Fruit fly (Drosophila melanogaster) whole organism, pupa: ENCODE data around the gene Cyp28d1.

ENCODE experiments used
- CG10348 ChIP-seq: fragments of 200-800 bp; sonication (Bioruptor generic); IDR thresholded peaks from 2 replicates; pipeline ENCODE4 v1.3.6; 2022; ENCODE audit warnings: missing biosample characterization, missing genetic modification characterization
- CG12605 ChIP-seq: fragments of 200-800 bp; sonication (Bioruptor generic); IDR thresholded peaks from 2 replicates; pipeline ENCODE4 v1.3.6; 2022; ENCODE audit warnings: missing biosample characterization, missing genetic modification characterization
- CG13204 ChIP-seq: fragments of 200-800 bp; sonication (Bioruptor generic); optimal IDR thresholded peaks from 2 replicates; lab custom pipeline; 2018; ENCODE audit warnings: missing biosample characterization, mild to moderate bottlenecking, missing genetic modification characterization, moderate library complexity
- CG14655 ChIP-seq: fragments of 200-800 bp; sonication (Bioruptor generic); optimal IDR thresholded peaks from 3 replicates; lab custom pipeline; 2017; ENCODE audit warnings: mild to moderate bottlenecking, missing biosample characterization, missing genetic modification reagents, missing genetic modification characterization
- CG15710 ChIP-seq: fragments of 200-800 bp; sonication (Bioruptor generic); optimal IDR thresholded peaks from 2 replicates; lab custom pipeline; 2018; ENCODE audit warnings: missing biosample characterization, mild to moderate bottlenecking, missing genetic modification characterization, moderate library complexity
- CG17806 ChIP-seq: fragments of 200-800 bp; sonication (Bioruptor generic); optimal IDR thresholded peaks from 2 replicates; lab custom pipeline; 2018; ENCODE audit warnings: missing biosample characterization, mild to moderate bottlenecking, missing genetic modification characterization, moderate library complexity
- CG32121 ChIP-seq: fragments of 200-800 bp; sonication (Bioruptor generic); IDR thresholded peaks from 2 replicates; pipeline ENCODE4 v1.3.6; 2022; ENCODE audit warnings: missing biosample characterization, missing genetic modification characterization
- CG34367 ChIP-seq: fragments of 200-800 bp; sonication (Bioruptor generic); optimal IDR thresholded peaks from 2 replicates; lab custom pipeline; 2018; ENCODE audit warnings: missing biosample characterization, mild to moderate bottlenecking, missing genetic modification characterization
- CG4496 ChIP-seq: fragments of 200-800 bp; sonication (Bioruptor generic); IDR thresholded peaks from 3 replicates; pipeline ENCODE4 v1.3.6; 2022; ENCODE audit warnings: missing biosample characterization, missing genetic modification characterization
- CG8159 ChIP-seq: fragments of 200-800 bp; sonication (Bioruptor generic); optimal IDR thresholded peaks from 3 replicates; lab custom pipeline; 2018; ENCODE audit warnings: missing biosample characterization, mild to moderate bottlenecking, missing genetic modification characterization, moderate library complexity
- CG8301 ChIP-seq: fragments of 200-800 bp; sonication (Bioruptor generic); optimal IDR thresholded peaks from 2 replicates; lab custom pipeline; 2018; ENCODE audit warnings: missing biosample characterization, mild to moderate bottlenecking, missing genetic modification characterization
- CG9948 ChIP-seq: fragments of 200-800 bp; sonication (Bioruptor generic); optimal IDR thresholded peaks from 2 replicates; lab custom pipeline; 2018; ENCODE audit warnings: missing biosample characterization, mild to moderate bottlenecking, missing genetic modification characterization, moderate library complexity
- D1 ChIP-seq: fragments of 200-800 bp; sonication (Bioruptor generic); optimal IDR thresholded peaks from 2 replicates; lab custom pipeline; 2018; ENCODE audit warnings: missing biosample characterization, mild to moderate bottlenecking, missing genetic modification characterization, moderate library complexity
- EcR ChIP-seq: fragments of 200-800 bp; sonication (Bioruptor generic); optimal IDR thresholded peaks from 3 replicates; lab custom pipeline; 2019; ENCODE audit warnings: missing biosample characterization, missing genetic modification characterization, mild to moderate bottlenecking, moderate library complexity, missing genetic modification reagents
- Ets98B ChIP-seq: fragments of 200-800 bp; sonication (Bioruptor generic); IDR thresholded peaks from 2 replicates; pipeline ENCODE4 v1.3.6; 2022; ENCODE audit warnings: missing biosample characterization, missing genetic modification characterization
- Pif1A ChIP-seq: fragments of 200-800 bp; sonication (Bioruptor generic); optimal IDR thresholded peaks from 3 replicates; lab custom pipeline; 2016; ENCODE audit warnings: missing biosample characterization, missing genetic modification characterization
- Pif1B ChIP-seq: fragments of 200-800 bp; sonication (Bioruptor generic); optimal IDR thresholded peaks from 3 replicates; lab custom pipeline; 2016; ENCODE audit warnings: missing biosample characterization, missing genetic modification characterization
- Snoo ChIP-seq: fragments of 200-800 bp; sonication (Bioruptor generic); optimal IDR thresholded peaks from 3 replicates; lab custom pipeline; 2017; ENCODE audit warnings: missing biosample characterization, mild to moderate bottlenecking, missing genetic modification characterization, inconsistent platforms
- fd96Ca ChIP-seq: fragments of 200-800 bp; sonication (Bioruptor generic); IDR thresholded peaks from 3 replicates; pipeline ENCODE4 v1.3.6; 2022; ENCODE audit warnings: missing biosample characterization, missing genetic modification characterization
- gl ChIP-seq: fragments of 200-800 bp; sonication (Bioruptor generic); optimal IDR thresholded peaks from 2 replicates; lab custom pipeline; 2018; ENCODE audit warnings: missing biosample characterization, mild to moderate bottlenecking, missing genetic modification characterization
- rn ChIP-seq: fragments of 200-800 bp; sonication (Bioruptor generic); IDR thresholded peaks from 2 replicates; pipeline ENCODE4 v1.3.6; 2022; ENCODE audit warnings: missing biosample characterization, missing genetic modification characterization

The Cyp28d1 gene

DNA sequence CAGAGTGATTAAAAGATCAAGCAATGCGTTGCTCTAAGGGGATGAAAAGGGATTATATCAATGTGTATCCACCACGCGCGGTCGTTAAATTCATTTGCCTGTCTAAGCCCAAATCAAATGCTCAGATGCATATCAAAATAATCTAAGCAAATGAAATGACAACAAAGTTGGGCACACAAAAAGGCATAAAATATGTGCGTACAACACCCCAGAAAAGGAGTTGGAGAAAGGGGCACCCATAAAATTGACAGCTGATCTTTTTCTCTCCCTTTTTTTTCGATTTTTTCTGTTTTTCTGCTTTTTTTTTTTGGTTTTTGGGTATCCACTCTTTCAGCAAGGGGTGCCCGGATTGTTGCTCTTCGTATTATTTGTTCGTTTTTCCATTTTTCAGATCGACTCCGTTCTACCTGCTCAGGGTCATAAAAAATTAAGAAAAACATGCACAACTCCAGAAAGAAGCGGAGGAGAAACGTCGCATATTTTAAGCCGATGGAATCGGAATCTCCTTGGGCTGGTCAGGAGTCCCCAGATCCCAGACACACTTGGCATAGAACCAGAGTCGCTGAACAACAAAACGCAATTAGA, 24.5 kb downstream of the Cyp28d1 start:
- TF ChIP-seq CG13204 (GFP tag; lab: Kevin White, UChicago), result peak; percentile 1
- TF ChIP-seq gl (tag; lab: Kevin White, UChicago), result no peak

DNA sequence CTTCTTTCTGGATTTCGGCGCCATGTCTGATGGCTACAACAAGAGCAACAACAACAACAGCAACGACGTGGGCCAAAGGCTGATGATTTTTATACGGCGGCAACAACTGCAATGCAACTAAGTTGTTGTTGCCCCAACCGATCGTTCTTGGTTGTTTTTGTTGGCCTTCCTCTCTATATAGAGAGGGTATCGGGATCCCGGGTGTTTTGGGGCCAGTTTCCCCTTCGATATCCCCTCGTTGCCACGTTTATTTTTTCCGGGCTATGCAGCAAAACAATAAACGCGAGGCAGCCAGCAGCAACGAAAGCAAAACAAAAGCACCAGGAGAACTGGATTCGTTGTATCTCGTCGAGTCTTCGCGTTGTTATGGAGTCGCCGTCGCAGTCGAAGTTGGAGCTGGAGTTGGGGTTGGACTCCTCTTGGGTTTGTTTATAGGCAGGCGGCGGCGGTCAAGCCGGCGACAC, 26.1 kb downstream of the Cyp28d1 start:
- no peak for TF ChIP-seq CG9948
- no peak for TF ChIP-seq CG8159 (tag; lab: Kevin White, UChicago)
- no peak for TF ChIP-seq CG32121 (GFP tag; lab: Robert Waterston, UW)
- peak; percentile 42 for TF ChIP-seq gl (tag; lab: Kevin White, UChicago)
- TF ChIP-seq CG34367, result no peak
- TF ChIP-seq rn (GFP tag; lab: Robert Waterston, UW), result no peak
- TF ChIP-seq CG10348 (GFP tag; lab: Robert Waterston, UW), result no peak
- TF ChIP-seq CG17806 (tag; lab: Kevin White, UChicago), result no peak
- 0 out of 3 replicates have a peak, but pooled peaks have one; percentile 51 for TF ChIP-seq CG4496 (GFP tag; lab: Robert Waterston, UW)
- TF ChIP-seq Pif1A (GFP tag; lab: Kevin White, UChicago), result no peak
- TF ChIP-seq D1 (tag; lab: Kevin White, UChicago), result no peak
- peak; percentile 38 for TF ChIP-seq CG14655 (GFP tag; lab: Kevin White, UChicago)
- TF ChIP-seq Ets98B (GFP tag; lab: Robert Waterston, UW), result no peak
- peak; percentile 47 for TF ChIP-seq EcR (GFP tag; lab: Kevin White, UChicago)
- TF ChIP-seq CG8301 (tag; lab: Kevin White, UChicago), result no peak
- no peak for TF ChIP-seq CG12605
- TF ChIP-seq Snoo (tag; lab: Kevin White, UChicago), result no peak
- no peak for TF ChIP-seq fd96Ca (GFP tag; lab: Robert Waterston, UW)
- peak; percentile 3 for TF ChIP-seq Pif1B (GFP tag; lab: Kevin White, UChicago)
- TF ChIP-seq CG13204 (GFP tag; lab: Kevin White, UChicago), result peak; percentile 89
- TF ChIP-seq CG15710, result peak; percentile 17

- TF ChIP-seq CG4496 (GFP tag; lab: Robert Waterston, UW), result no peak; the same call in 2 of the 3 replicates
- peak; percentile 66 for TF ChIP-seq Ets98B (GFP tag; lab: Robert Waterston, UW)
- TF ChIP-seq CG15710, result peak; percentile 21
- TF ChIP-seq CG9948, result no peak
- TF ChIP-seq rn (GFP tag; lab: Robert Waterston, UW), result no peak
- TF ChIP-seq CG17806 (tag; lab: Kevin White, UChicago), result no peak
- no peak for TF ChIP-seq CG34367
- TF ChIP-seq D1 (tag; lab: Kevin White, UChicago), result no peak
- TF ChIP-seq CG10348 (GFP tag; lab: Robert Waterston, UW), result no peak
- no peak for TF ChIP-seq CG8301 (tag; lab: Kevin White, UChicago)
- TF ChIP-seq CG13204 (GFP tag; lab: Kevin White, UChicago), result peak; percentile 9
- TF ChIP-seq EcR (GFP tag; lab: Kevin White, UChicago), result peak; percentile 61
- peak; percentile 39 for TF ChIP-seq CG8159 (tag; lab: Kevin White, UChicago)
- TF ChIP-seq CG12605, result peak; percentile 86
- TF ChIP-seq gl (tag; lab: Kevin White, UChicago), result peak; percentile 38
- TF ChIP-seq Snoo (tag; lab: Kevin White, UChicago), result peak; percentile 34
- peak; percentile 62 for TF ChIP-seq Pif1A (GFP tag; lab: Kevin White, UChicago)
- TF ChIP-seq CG32121 (GFP tag; lab: Robert Waterston, UW), result peak; percentile 51; the same call in 1 of the 2 replicates
- TF ChIP-seq Pif1B (GFP tag; lab: Kevin White, UChicago), result peak; percentile 50
- peak; percentile 55 for TF ChIP-seq fd96Ca (GFP tag; lab: Robert Waterston, UW)
- TF ChIP-seq CG14655 (GFP tag; lab: Kevin White, UChicago), result peak; percentile 25
- TF ChIP-seq, all 21 proteins: peak for 13
Measured at dm6 chr2L:5237175-5237753, 27.0 kb downstream of the Cyp28d1 start.

DNA sequence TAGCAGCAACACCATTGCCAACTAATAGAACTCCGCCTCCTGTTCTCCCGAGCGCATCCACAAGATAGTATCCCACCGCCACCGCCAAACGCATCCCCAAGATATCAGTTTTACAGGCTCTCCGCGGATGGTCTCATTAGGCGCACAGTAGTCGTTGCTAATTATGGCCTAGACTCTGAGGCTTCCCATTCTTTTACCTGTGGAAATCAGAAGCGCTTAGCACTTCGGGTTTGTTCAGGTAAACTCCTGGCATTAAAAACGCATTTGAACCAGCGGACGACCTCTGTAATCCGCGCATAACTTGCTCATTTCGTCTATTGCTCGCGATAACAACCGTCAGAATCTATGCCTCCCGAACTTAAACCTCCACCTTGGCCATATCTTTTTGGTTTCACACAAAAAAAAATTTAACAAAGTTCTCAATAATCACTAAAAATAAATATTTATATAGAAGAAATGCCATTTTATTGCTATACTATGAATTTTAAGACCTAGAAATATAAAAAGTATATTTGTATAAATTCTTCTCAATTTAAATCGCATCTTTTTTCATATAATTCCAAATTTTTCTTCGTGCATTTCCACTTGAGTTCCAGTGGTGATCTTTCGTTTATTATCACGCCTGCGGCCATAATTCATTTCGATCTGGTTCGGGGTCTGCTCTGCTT, 27.8 kb downstream of the Cyp28d1 start:
- TF ChIP-seq Pif1A (GFP tag; lab: Kevin White, UChicago) (peak; percentile 12), CG15710 (peak; percentile 61), CG13204 (GFP tag; lab: Kevin White, UChicago) (no peak), CG8301 (tag; lab: Kevin White, UChicago) (peak; percentile 6), CG17806 (tag; lab: Kevin White, UChicago) (peak; percentile 56), CG32121 (GFP tag; lab: Robert Waterston, UW) (no peak), CG34367 (peak; percentile 1), fd96Ca (GFP tag; lab: Robert Waterston, UW) (no peak), CG10348 (GFP tag; lab: Robert Waterston, UW) (no peak), CG8159 (tag; lab: Kevin White, UChicago) (peak; percentile 71), CG9948 (peak; percentile 57), D1 (tag; lab: Kevin White, UChicago) (no peak)

DNA sequence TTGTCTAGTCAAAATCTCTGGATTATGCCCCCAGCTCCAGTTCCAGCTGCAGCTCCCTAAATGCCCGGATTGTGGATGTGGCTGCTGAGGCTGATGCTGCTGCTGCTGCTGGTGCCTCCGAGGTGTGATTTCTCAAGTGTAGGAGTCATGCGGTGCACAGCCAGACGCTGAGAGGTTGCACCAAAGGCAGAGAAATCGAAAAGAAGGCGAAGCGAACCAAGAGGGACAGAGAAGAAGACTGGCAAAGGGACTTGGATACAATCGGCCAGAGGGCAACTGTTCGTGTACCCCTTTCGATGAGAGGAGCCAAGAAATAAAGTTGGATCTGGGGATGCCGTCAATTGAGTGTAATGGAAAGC, 28.3 kb downstream of the Cyp28d1 start:
- peak; percentile 43 for TF ChIP-seq CG13204 (GFP tag; lab: Kevin White, UChicago)
- TF ChIP-seq CG8301 (tag; lab: Kevin White, UChicago), result no peak
- no peak for TF ChIP-seq CG8159 (tag; lab: Kevin White, UChicago)
- peak; percentile 38 for TF ChIP-seq EcR (GFP tag; lab: Kevin White, UChicago)
- TF ChIP-seq CG10348 (GFP tag; lab: Robert Waterston, UW), result no peak
- TF ChIP-seq, all 21 proteins: peak for 2
